Fruit fly (Drosophila melanogaster) whole organism, prepupa: ENCODE data around the gene CG8870.

Experiments used
- Blimp-1 ChIP-seq: fragments of 200-800 bp; sonication (Bioruptor generic); optimal IDR thresholded peaks from 3 replicates; lab custom pipeline; 2017; ENCODE audit warnings: missing biosample characterization, missing genetic modification characterization, mild to moderate bottlenecking, moderate library complexity, missing genetic modification reagents
- CG6792 ChIP-seq: fragments of 200-800 bp; sonication (Bioruptor generic); optimal IDR thresholded peaks from 3 replicates; lab custom pipeline; 2016; ENCODE audit warnings: missing biosample characterization, missing genetic modification characterization
- CG8119 ChIP-seq: fragments of 200-800 bp; sonication (Bioruptor generic); IDR thresholded peaks from 3 replicates; pipeline ENCODE4 v1.3.6; 2022; ENCODE audit warnings: missing biosample characterization, missing genetic modification characterization
- Eip75B ChIP-seq: fragments of 200-800 bp; sonication (Bioruptor generic); optimal IDR thresholded peaks from 3 replicates; lab custom pipeline; 2016; ENCODE audit warnings: missing biosample characterization, missing genetic modification characterization
- Eip78C ChIP-seq: fragments of 200-800 bp; sonication (Bioruptor generic); peaks from one replicate; lab custom pipeline; 2016; ENCODE audit warnings: missing biosample characterization, missing genetic modification characterization
- Smox ChIP-seq: fragments of 200-800 bp; sonication (Bioruptor generic); optimal IDR thresholded peaks from 3 replicates; lab custom pipeline; 2016; ENCODE audit warnings: missing biosample characterization, missing genetic modification characterization
- acj6 ChIP-seq: fragments of 200-800 bp; sonication (Bioruptor generic); optimal IDR thresholded peaks from 3 replicates; lab custom pipeline; 2016; ENCODE audit warnings: missing biosample characterization, missing genetic modification characterization
- fd59A ChIP-seq: fragments of 200-800 bp; sonication (Bioruptor generic); optimal IDR thresholded peaks from 2 replicates; lab custom pipeline; 2017; ENCODE audit warnings: missing biosample characterization, mild to moderate bottlenecking, missing genetic modification characterization, missing genetic modification reagents
- fd85E ChIP-seq: fragments of 200-800 bp; sonication (Bioruptor generic); optimal IDR thresholded peaks from 3 replicates; lab custom pipeline; 2016; ENCODE audit warnings: missing biosample characterization, missing genetic modification characterization
- lz ChIP-seq: fragments of 200-800 bp; sonication (Bioruptor generic); optimal IDR thresholded peaks from 3 replicates; lab custom pipeline; 2016; ENCODE audit warnings: missing biosample characterization, missing genetic modification characterization
- salr ChIP-seq, 2 experiments: fragments of 200-800 bp; sonication (Bioruptor generic); optimal IDR thresholded peaks; 3 replicates each; lab custom pipeline; 2016 to 2018; ENCODE audit warnings: missing biosample characterization in 2 of 2, missing genetic modification characterization in 2 of 2, mild to moderate bottlenecking in 1 of 2
- svp ChIP-seq: fragments of 200-800 bp; sonication (Bioruptor generic); peaks from one replicate; lab custom pipeline; 2016; ENCODE audit warnings: missing biosample characterization, missing genetic modification characterization
- topi ChIP-seq: fragments of 200-800 bp; sonication (Bioruptor generic); optimal IDR thresholded peaks from 3 replicates; lab custom pipeline; 2016; ENCODE audit warnings: missing biosample characterization, missing genetic modification characterization

DNA sequence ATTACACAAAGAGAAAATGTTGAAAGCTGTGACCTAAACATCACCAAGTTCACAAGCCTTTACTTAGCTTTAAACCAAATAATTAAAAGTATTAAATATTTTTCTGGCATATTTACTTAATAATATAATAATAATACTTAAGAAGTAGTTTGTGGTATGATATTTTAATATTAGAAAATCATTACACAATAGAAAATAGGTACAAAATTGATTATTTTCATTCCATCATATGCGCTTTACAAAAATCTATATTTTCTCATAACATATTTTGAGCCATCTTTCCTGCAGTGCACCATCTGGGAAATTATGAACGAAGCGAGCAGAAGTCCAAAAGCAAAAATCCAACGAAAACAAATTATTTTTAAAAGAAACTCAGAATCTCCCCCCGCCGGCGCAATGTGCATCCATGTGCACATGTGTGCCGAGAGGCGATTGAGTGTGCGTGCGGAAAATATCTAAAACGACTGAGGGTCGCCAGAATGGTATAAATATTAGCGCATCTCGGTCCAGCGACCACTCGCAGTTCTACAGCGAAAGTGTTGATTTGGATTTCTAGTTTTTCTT lies 45.9 kb downstream of the CG8870 start, which contains the start of gene Act87E:
- peak in 1 of 2 experiments; percentile 46 for TF ChIP-seq salr (GFP tag; optimal IDR thresholded peaks at IDR 0.05; lab: Kevin White, UChicago)
- TF ChIP-seq fd59A (GFP tag; lab: Kevin White, UChicago): no peak
- no peak for TF ChIP-seq fd85E (GFP tag; lab: Kevin White, UChicago)
- no peak for TF ChIP-seq Eip75B (GFP tag; lab: Kevin White, UChicago)
- no peak for TF ChIP-seq Blimp-1
- no peak for TF ChIP-seq Smox (GFP tag; lab: Kevin White, UChicago)
- TF ChIP-seq CG8119 (GFP tag; lab: Robert Waterston, UW): peak; percentile 64
- TF ChIP-seq CG6792 (GFP tag; lab: Kevin White, UChicago): no peak
- TF ChIP-seq acj6 (GFP tag; lab: Kevin White, UChicago): peak; percentile 13
- TF ChIP-seq svp: peak; percentile 11
- no peak for TF ChIP-seq lz (GFP tag; lab: Kevin White, UChicago)
- TF ChIP-seq Eip78C (GFP tag; lab: Kevin White, UChicago): peak; percentile 77
- no peak for TF ChIP-seq topi (GFP tag; lab: Kevin White, UChicago)
